Fruit fly (Drosophila melanogaster): ENCODE results near the gene CG9257.

Gene CG9257

dm6 chr2L:21153844-21154243 is 51.3 kb downstream of the CG9257 start (continued):
- TF ChIP-seq ERR (GFP tag; optimal IDR thresholded peaks at IDR 0.05): no peak
- TF ChIP-seq lov (optimal IDR thresholded peaks at IDR 0.05): no peak
- TF ChIP-seq lov (GFP tag; IDR thresholded peaks at IDR 0.05): no peak
- TF ChIP-seq CG1233 (GFP tag; optimal IDR thresholded peaks at IDR 0.05): no peak
- no peak for TF ChIP-seq gcm2 (GFP tag; optimal IDR thresholded peaks at IDR 0.05)
- no peak for TF ChIP-seq Dbx (GFP tag; IDR thresholded peaks at IDR 0.05)
- TF ChIP-seq MESR4 (GFP tag; optimal IDR thresholded peaks at IDR 0.05): peak; percentile 21
- no peak for TF ChIP-seq CG31441 (GFP tag; IDR thresholded peaks at IDR 0.05)
- TF ChIP-seq aop (GFP tag; IDR thresholded peaks at IDR 0.05): no peak
- no peak for TF ChIP-seq CG6254 (GFP tag; optimal IDR thresholded peaks at IDR 0.05)
- no peak; the same call in 1 of the 2 replicates for TF ChIP-seq amos (GFP tag; IDR thresholded peaks at IDR 0.05; ENCODE audit: partially characterized antibody)
- TF ChIP-seq tna (GFP tag; IDR thresholded peaks at IDR 0.05; ENCODE audit: partially characterized antibody): no peak
- TF ChIP-seq CG6689 (GFP tag; IDR thresholded peaks at IDR 0.05): no peak
- TF ChIP-seq chif (GFP tag; optimal IDR thresholded peaks at IDR 0.05): no peak
- peak; percentile 14 for TF ChIP-seq CG34376 (GFP tag; optimal IDR thresholded peaks at IDR 0.05)
- TF ChIP-seq ci (GFP tag; IDR thresholded peaks at IDR 0.05): no peak
- TF ChIP-seq ken (GFP tag; IDR thresholded peaks at IDR 0.05): no peak
- peak; percentile 26 for TF ChIP-seq CG30020 (tag; optimal IDR thresholded peaks at IDR 0.05)
- no peak for TF ChIP-seq Spps (tag; optimal IDR thresholded peaks at IDR 0.05)
- no peak for TF ChIP-seq zfh2 (GFP tag; optimal IDR thresholded peaks at IDR 0.05)
- no peak for TF ChIP-seq CG17186 (GFP tag; optimal IDR thresholded peaks at IDR 0.05)
- TF ChIP-seq slbo (GFP tag; IDR thresholded peaks at IDR 0.05): no peak
- no peak for TF ChIP-seq Drgx (GFP tag; IDR thresholded peaks at IDR 0.05)
- no peak for TF ChIP-seq rib (GFP tag; IDR thresholded peaks at IDR 0.05)
- no peak for TF ChIP-seq croc (GFP tag; conservative IDR thresholded peaks at IDR 0.05)
- TF ChIP-seq crp (GFP tag; optimal IDR thresholded peaks at IDR 0.05): peak; percentile 43 to 95
- TF ChIP-seq CG4360 (GFP tag; IDR thresholded peaks at IDR 0.05): no peak
- no peak for TF ChIP-seq onecut (GFP tag; IDR thresholded peaks at IDR 0.05)
- TF ChIP-seq CG12299 (tag; optimal IDR thresholded peaks at IDR 0.05): no peak
- no peak for TF ChIP-seq CG15269 (tag; optimal IDR thresholded peaks at IDR 0.05)
- no peak for TF ChIP-seq CG7357 (GFP tag; IDR thresholded peaks at IDR 0.05)
- peak; percentile 61 for TF ChIP-seq pros (GFP tag; optimal IDR thresholded peaks at IDR 0.05)
- no peak for TF ChIP-seq CG14441 (GFP tag; IDR thresholded peaks at IDR 0.05)
- no peak for TF ChIP-seq oc (tag; optimal IDR thresholded peaks at IDR 0.05)
- no peak for TF ChIP-seq CG2202 (tag; optimal IDR thresholded peaks at IDR 0.05)
- TF ChIP-seq Antp (GFP tag; optimal IDR thresholded peaks at IDR 0.05): no peak
- peak; percentile 45 for TF ChIP-seq HmgZ (tag; optimal IDR thresholded peaks at IDR 0.05)
- peak; percentile 12 for TF ChIP-seq grn (GFP tag; optimal IDR thresholded peaks at IDR 0.05)
- TF ChIP-seq sd (tag; optimal IDR thresholded peaks at IDR 0.05): no peak
- peak; percentile 78 for TF ChIP-seq nerfin-1 (tag; optimal IDR thresholded peaks at IDR 0.05)
- no peak for TF ChIP-seq kay (GFP tag; optimal IDR thresholded peaks at IDR 0.05)
- TF ChIP-seq CG2129 (GFP tag; IDR thresholded peaks at IDR 0.05; ENCODE audit: partially characterized antibody): no peak
- no peak for TF ChIP-seq tup (GFP tag; optimal IDR thresholded peaks at IDR 0.05)
- TF ChIP-seq lbe (GFP tag; optimal IDR thresholded peaks at IDR 0.05): no peak
- TF ChIP-seq Sry-δ (GFP tag; optimal IDR thresholded peaks at IDR 0.05): peak; percentile 42
- no peak for TF ChIP-seq CG3838 (GFP tag; optimal IDR thresholded peaks at IDR 0.05)
- TF ChIP-seq Dek (tag; optimal IDR thresholded peaks at IDR 0.05): no peak
- TF ChIP-seq CG17912 (GFP tag; optimal IDR thresholded peaks at IDR 0.05): no peak
- peak; percentile 52 for TF ChIP-seq Dref (GFP tag; IDR thresholded peaks at IDR 0.05)
- no peak for TF ChIP-seq Pdp1 (GFP tag; optimal IDR thresholded peaks at IDR 0.05)
- TF ChIP-seq CG6272 (GFP tag; IDR thresholded peaks at IDR 0.05): no peak
- no peak for TF ChIP-seq CG6813 (GFP tag; optimal IDR thresholded peaks at IDR 0.05)

Measured in whole organism, embryonic.